Fruit fly (Drosophila melanogaster) whole organism: ENCODE data around the gene mRpL10.

Source experiments
- CG8478 ChIP-seq: fragments of >200 bp; optimal IDR thresholded peaks from 2 replicates; lab custom pipeline; 2018; ENCODE audit warnings: inconsistent platforms
- pan ChIP-seq: fragments of >200 bp; optimal IDR thresholded peaks from 2 replicates; lab custom pipeline; 2017
- psq ChIP-seq: fragments of >200 bp; optimal IDR thresholded peaks from 2 replicates; lab custom pipeline; 2017

dm6 chr2L:240176-240769, 36.7 kb downstream of the mRpL10 start:
- TF ChIP-seq psq (lab: Kevin White, UChicago) (no peak), pan (lab: Kevin White, UChicago) (no peak), CG8478 (no peak)
